Worm (Caenorhabditis elegans) whole organism, L2 larva: Measurements from ENCODE around the gene alg-3.

Experiments
- C34F6.9 ChIP-seq: fragments of 150-350 bp; optimal IDR thresholded peaks from 2 replicates; lab custom pipeline; 2014; ENCODE audit warnings: missing biosample characterization, missing genetic modification characterization
- F13H6.1 ChIP-seq: sonication (generic microtip); optimal IDR thresholded peaks from 2 replicates; lab custom pipeline; 2016; ENCODE audit warnings: missing genetic modification characterization, missing compliant biosample characterization
- R02D3.7 ChIP-seq: fragments of 150-350 bp; optimal IDR thresholded peaks from 2 replicates; lab custom pipeline; 2014; ENCODE audit warnings: missing biosample characterization, missing genetic modification characterization
- Y55F3AM.14 ChIP-seq: fragments of 200-800 bp; sonication (Bioruptor generic); optimal IDR thresholded peaks from 2 replicates; lab custom pipeline; 2018; ENCODE audit warnings: mild to moderate bottlenecking, missing genetic modification characterization, missing compliant biosample characterization
- ZK546.5 ChIP-seq: sonication (generic microtip); optimal IDR thresholded peaks from 2 replicates; lab custom pipeline; 2017; ENCODE audit warnings: missing biosample characterization, missing genetic modification characterization
- alr-1 ChIP-seq: fragments of 150-350 bp; optimal IDR thresholded peaks from 2 replicates; lab custom pipeline; 2014; ENCODE audit warnings: missing biosample characterization, missing genetic modification characterization
- aly-2 ChIP-seq: fragments of 150-350 bp; optimal IDR thresholded peaks from 2 replicates; lab custom pipeline; 2014; ENCODE audit warnings: missing biosample characterization, missing genetic modification characterization
- blmp-1 ChIP-seq: sonication (generic microtip); optimal IDR thresholded peaks from 2 replicates; lab custom pipeline; 2017; ENCODE audit warnings: missing genetic modification characterization, mild to moderate bottlenecking, missing compliant biosample characterization, antibody characterized with exemption, moderate library complexity; ENCODE audit not compliant: insufficient read depth
- ceh-16 ChIP-seq: fragments of 150-350 bp; optimal IDR thresholded peaks from 2 replicates; lab custom pipeline; 2014; ENCODE audit warnings: missing biosample characterization, missing genetic modification characterization
- ceh-82 ChIP-seq: fragments of 150-350 bp; optimal IDR thresholded peaks from 2 replicates; lab custom pipeline; 2014; ENCODE audit warnings: missing biosample characterization, missing genetic modification characterization
- crh-2 ChIP-seq: sonication (generic microtip); optimal IDR thresholded peaks from 2 replicates; lab custom pipeline; 2017; ENCODE audit warnings: missing biosample characterization, missing genetic modification characterization
- dmd-4 ChIP-seq: sonication (generic microtip); optimal IDR thresholded peaks from 2 replicates; lab custom pipeline; 2017; ENCODE audit warnings: missing biosample characterization, missing genetic modification characterization
- egl-27 ChIP-seq: sonication (generic microtip); optimal IDR thresholded peaks from 3 replicates; lab custom pipeline; 2017; ENCODE audit warnings: missing biosample characterization, missing genetic modification reagents, missing genetic modification characterization
- elt-1 ChIP-seq: fragments of 150-350 bp; optimal IDR thresholded peaks from 2 replicates; lab custom pipeline; 2014; ENCODE audit warnings: missing biosample characterization, missing genetic modification characterization
- fos-1 ChIP-seq: fragments of 150-350 bp; optimal IDR thresholded peaks from 2 replicates; lab custom pipeline; 2014; ENCODE audit warnings: missing biosample characterization, missing genetic modification characterization
- lin-11 ChIP-seq: fragments of 150-350 bp; sonication (generic microtip); optimal IDR thresholded peaks from 2 replicates; lab custom pipeline; 2014; ENCODE audit warnings: missing biosample characterization, missing genetic modification characterization, inconsistent platforms, mixed read lengths
- lin-13 ChIP-seq: fragments of 150-350 bp; optimal IDR thresholded peaks from 2 replicates; lab custom pipeline; 2014; ENCODE audit warnings: missing biosample characterization, missing genetic modification reagents, missing genetic modification characterization
- lsy-2 ChIP-seq, 2 experiments: fragments of 150-350 bp in 1 of 2; sonication (generic microtip) in 1 of 2; optimal IDR thresholded peaks; 2 replicates each; lab custom pipeline; 2014 to 2017; ENCODE audit warnings: missing biosample characterization in 2 of 2, missing genetic modification characterization in 2 of 2
- mab-5 ChIP-seq: fragments of 150-350 bp; optimal IDR thresholded peaks from 2 replicates; lab custom pipeline; 2014; ENCODE audit warnings: missing biosample characterization, missing genetic modification characterization
- nhr-11 ChIP-seq: fragments of 150-350 bp; optimal IDR thresholded peaks from 2 replicates; lab custom pipeline; 2014; ENCODE audit warnings: missing biosample characterization, missing genetic modification characterization
- nhr-129 ChIP-seq: fragments of 150-350 bp; optimal IDR thresholded peaks from 2 replicates; lab custom pipeline; 2014; ENCODE audit warnings: missing biosample characterization, missing genetic modification characterization
- nhr-21 ChIP-seq: fragments of 150-350 bp; optimal IDR thresholded peaks from 2 replicates; lab custom pipeline; 2014; ENCODE audit warnings: missing biosample characterization, missing genetic modification characterization
- nhr-23 ChIP-seq: fragments of 150-350 bp; optimal IDR thresholded peaks from 2 replicates; lab custom pipeline; 2014; ENCODE audit warnings: missing biosample characterization, missing genetic modification reagents, missing genetic modification characterization
- nhr-237 ChIP-seq: fragments of 150-350 bp; optimal IDR thresholded peaks from 2 replicates; lab custom pipeline; 2014; ENCODE audit warnings: missing biosample characterization, missing genetic modification characterization
- nhr-77 ChIP-seq: fragments of 150-350 bp; optimal IDR thresholded peaks from 2 replicates; lab custom pipeline; 2014; ENCODE audit warnings: missing biosample characterization, missing genetic modification characterization
- peb-1 ChIP-seq: fragments of 150-350 bp; optimal IDR thresholded peaks from 2 replicates; lab custom pipeline; 2014; ENCODE audit warnings: missing biosample characterization, missing genetic modification characterization
- sem-4 ChIP-seq: fragments of 150-350 bp; optimal IDR thresholded peaks from 2 replicates; lab custom pipeline; 2014; ENCODE audit warnings: missing biosample characterization, missing genetic modification reagents, missing genetic modification characterization
- skn-1 ChIP-seq: sonication (generic microtip); optimal IDR thresholded peaks from 2 replicates; lab custom pipeline; 2017; ENCODE audit warnings: missing biosample characterization, missing genetic modification characterization
- sma-3 ChIP-seq: sonication (generic microtip); optimal IDR thresholded peaks from 2 replicates; lab custom pipeline; 2016; ENCODE audit warnings: missing genetic modification reagents, missing genetic modification characterization, missing compliant biosample characterization
- sma-9 ChIP-seq, 2 experiments: fragments of 150-350 bp in 1 of 2; sonication (generic microtip) in 1 of 2; optimal IDR thresholded peaks; 2 replicates each; lab custom pipeline; 2014 to 2016; ENCODE audit warnings: missing genetic modification characterization in 2 of 2, mild to moderate bottlenecking in 1 of 2, missing biosample characterization in 1 of 2, missing compliant biosample characterization in 1 of 2, missing genetic modification reagents in 1 of 2, moderate library complexity in 1 of 2
- snpc-4 ChIP-seq: fragments of 150-350 bp; optimal IDR thresholded peaks from 2 replicates; lab custom pipeline; 2014; ENCODE audit warnings: missing biosample characterization, missing genetic modification characterization
- unc-39 ChIP-seq: fragments of 150-350 bp; optimal IDR thresholded peaks from 2 replicates; lab custom pipeline; 2014; ENCODE audit warnings: missing biosample characterization, missing genetic modification characterization
- unc-55 ChIP-seq: fragments of 150-350 bp; sonication (generic microtip); optimal IDR thresholded peaks from 3 replicates; lab custom pipeline; 2014; ENCODE audit warnings: missing biosample characterization, missing genetic modification reagents, missing genetic modification characterization
- unc-62 ChIP-seq: fragments of 150-350 bp; optimal IDR thresholded peaks from 2 replicates; lab custom pipeline; 2014; ENCODE audit warnings: missing biosample characterization, missing genetic modification reagents, missing genetic modification characterization
- ztf-1 ChIP-seq: fragments of 200-800 bp; sonication (Bioruptor generic); conservative IDR thresholded peaks from 2 replicates; pipeline ENCODE4 v1.3.6; 2022; ENCODE audit warnings: missing genetic modification characterization, missing compliant biosample characterization
- ztf-11 ChIP-seq: sonication (generic microtip); optimal IDR thresholded peaks from 2 replicates; lab custom pipeline; 2017; ENCODE audit warnings: missing biosample characterization, missing genetic modification characterization
- ztf-4 ChIP-seq: fragments of 150-350 bp; optimal IDR thresholded peaks from 2 replicates; lab custom pipeline; 2014; ENCODE audit warnings: missing biosample characterization, missing genetic modification characterization

Gene alg-3

ce11 chrIV:11700100-11700499, 3.9 kb upstream of the alg-3 start (continued):
- peak; percentile 93 for TF ChIP-seq blmp-1 (tag; lab: Kevin White, UChicago)
- no peak for TF ChIP-seq dmd-4 (tag; lab: Kevin White, UChicago)
- no peak for TF ChIP-seq skn-1 (tag; lab: Kevin White, UChicago)
- peak; percentile 24 for TF ChIP-seq sma-3
- TF ChIP-seq unc-62 (GFP tag; lab: Kevin White, UChicago) = no peak
- TF ChIP-seq aly-2 (tag; lab: Kevin White, UChicago) = no peak
- TF ChIP-seq sma-9 (GFP tag; optimal IDR thresholded peaks at IDR 0.05; lab: Kevin White, UChicago) = peak; percentile 26
- TF ChIP-seq sma-9 (tag; optimal IDR thresholded peaks at IDR 0.05; lab: Kevin White, UChicago) = no peak
- peak; percentile 67 for TF ChIP-seq egl-27 (tag; lab: Kevin White, UChicago)
- no peak for TF ChIP-seq alr-1
- no peak for TF ChIP-seq ztf-1 (GFP tag; lab: Robert Waterston, UW)
- peak; percentile 28 for TF ChIP-seq ceh-16 (tag; lab: Kevin White, UChicago)
- TF ChIP-seq ceh-82 = no peak
- TF ChIP-seq unc-39 (tag; lab: Kevin White, UChicago) = no peak
- TF ChIP-seq peb-1 (tag; lab: Kevin White, UChicago) = no peak
- no peak for TF ChIP-seq elt-1
- no peak for TF ChIP-seq lin-11 (tag; lab: Kevin White, UChicago)
- no peak for TF ChIP-seq unc-55 (GFP tag; lab: Kevin White, UChicago)
- TF ChIP-seq, all 48 proteins: peak for 10

ce11 chrIV:11700752-11701151, 3.3 kb upstream of the alg-3 start, which contains the start of gene dpy-20:
TSS of gene dpy-20 (minus strand) at chrIV:11700852.
- TF ChIP-seq nhr-237 (tag; lab: Kevin White, UChicago) (no peak), R02D3.7 (tag; lab: Kevin White, UChicago) (no peak), ceh-82 (no peak), fos-1 (no peak), ztf-1 (GFP tag; lab: Robert Waterston, UW) (no peak)

- TF ChIP-seq ztf-11 (tag; lab: Kevin White, UChicago) (no peak), nhr-21 (tag; lab: Kevin White, UChicago) (peak; percentile 66)
- TF ChIP-seq, all 48 proteins: peak for 1
Observed at ce11 chrIV:11701878-11702277, 2.2 kb upstream of the alg-3 start.

- TF ChIP-seq F13H6.1 (tag; lab: Kevin White, UChicago) = peak; percentile 58
- peak; percentile 35 for TF ChIP-seq C34F6.9
- no peak for TF ChIP-seq fos-1
- no peak for TF ChIP-seq lin-13 (GFP tag; lab: Kevin White, UChicago)
- no peak for TF ChIP-seq nhr-237 (tag; lab: Kevin White, UChicago)
- TF ChIP-seq sem-4 (tag; lab: Kevin White, UChicago) = no peak
- no peak for TF ChIP-seq alr-1
- peak in 1 of 2 experiments; percentile 2 for TF ChIP-seq lsy-2 (tag; optimal IDR thresholded peaks at IDR 0.05; lab: Kevin White, UChicago)
- TF ChIP-seq nhr-129 (tag; lab: Kevin White, UChicago) = peak; percentile 58
- TF ChIP-seq skn-1 (tag; lab: Kevin White, UChicago) = no peak
Observed at ce11 chrIV:11710331-11710730, 6.3 kb downstream of the alg-3 start.

- TF ChIP-seq nhr-21 (tag; lab: Kevin White, UChicago) (no peak), mab-5 (tag; lab: Kevin White, UChicago) (peak; percentile 47), nhr-77 (tag; lab: Kevin White, UChicago) (no peak), snpc-4 (no peak), unc-39 (tag; lab: Kevin White, UChicago) (no peak), unc-55 (GFP tag; lab: Kevin White, UChicago) (peak; percentile 23), elt-1 (no peak)
Observed at ce11 chrIV:11713289-11713688, 9.2 kb downstream of the alg-3 start.

ce11 chrIV:11714739-11715138, 10.7 kb downstream of the alg-3 start, which contains the start of gene magi-1:
TSS of gene magi-1 (plus strand) at chrIV:11715039.
- no peak for TF ChIP-seq ZK546.5 (tag; lab: Kevin White, UChicago)
- no peak for TF ChIP-seq elt-1
- TF ChIP-seq C34F6.9 = no peak
- no peak for TF ChIP-seq Y55F3AM.14 (GFP tag; lab: Kevin White, UChicago)
- TF ChIP-seq ceh-82 = no peak
- TF ChIP-seq nhr-11 = no peak
- TF ChIP-seq dmd-4 (tag; lab: Kevin White, UChicago) = no peak
- no peak for TF ChIP-seq sma-9 (GFP tag; optimal IDR thresholded peaks at IDR 0.05; lab: Kevin White, UChicago)
- TF ChIP-seq sma-9 (tag; optimal IDR thresholded peaks at IDR 0.05; lab: Kevin White, UChicago) = no peak
- no peak for TF ChIP-seq ztf-4 (tag; lab: Kevin White, UChicago)
- no peak for TF ChIP-seq snpc-4
- no peak for TF ChIP-seq blmp-1 (tag; lab: Kevin White, UChicago)
- TF ChIP-seq nhr-237 (tag; lab: Kevin White, UChicago) = no peak
- TF ChIP-seq fos-1 = no peak
- TF ChIP-seq crh-2 = no peak
- no peak for TF ChIP-seq lsy-2 (tag; optimal IDR thresholded peaks at IDR 0.05; lab: Kevin White, UChicago)
- no peak for TF ChIP-seq ztf-1 (GFP tag; lab: Robert Waterston, UW)
- TF ChIP-seq lin-11 (tag; lab: Kevin White, UChicago) = no peak
- TF ChIP-seq F13H6.1 (tag; lab: Kevin White, UChicago) = no peak
- no peak for TF ChIP-seq nhr-23 (tag; lab: Kevin White, UChicago)
- TF ChIP-seq, all 48 proteins: peak for 0
